Fruit fly (Drosophila melanogaster) whole organism, embryonic: ENCODE results near the gene CG9044.
A peak's percentile ranks its signal among the peaks of the same experiment; 100 is the strongest.

ENCODE experiments used
- ATbp ChIP-seq: fragments of 200-800 bp; sonication (Bioruptor generic); optimal IDR thresholded peaks from 2 replicates; lab custom pipeline; 2017; ENCODE audit warnings: missing biosample characterization, mild to moderate bottlenecking, missing genetic modification characterization, missing genetic modification reagents
- Awh ChIP-seq: fragments of 200-800 bp; sonication (Bioruptor generic); IDR thresholded peaks from 2 replicates; pipeline ENCODE4, ENCODE4 v1.3.6; 2022; ENCODE audit warnings: missing biosample characterization, missing genetic modification characterization
- CG10462 ChIP-seq: fragments of 200-800 bp; sonication (Bioruptor generic); optimal IDR thresholded peaks from 2 replicates; lab custom pipeline; 2016; ENCODE audit warnings: missing biosample characterization, missing genetic modification characterization
- CG10959 ChIP-seq: fragments of 200-800 bp; sonication (Bioruptor generic); IDR thresholded peaks from 2 replicates; pipeline ENCODE4 v1.3.6; 2022; ENCODE audit warnings: missing biosample characterization, missing genetic modification characterization
- CG12155 ChIP-seq: fragments of 200-800 bp; sonication (Bioruptor generic); optimal IDR thresholded peaks from 3 replicates; lab custom pipeline; 2016; ENCODE audit warnings: missing biosample characterization, missing genetic modification characterization
- CG12659 ChIP-seq: fragments of 200-800 bp; sonication (Bioruptor generic); optimal IDR thresholded peaks from 3 replicates; lab custom pipeline; 2017; ENCODE audit warnings: mild to moderate bottlenecking, missing biosample characterization, missing genetic modification reagents, missing genetic modification characterization
- CG13424 ChIP-seq: fragments of 200-800 bp; sonication (Bioruptor generic); optimal IDR thresholded peaks from 2 replicates; lab custom pipeline; 2019; ENCODE audit warnings: missing biosample characterization, mild to moderate bottlenecking, missing genetic modification characterization, moderate library complexity
- CG14441 ChIP-seq: fragments of 200-800 bp; sonication (Bioruptor generic); IDR thresholded peaks from 2 replicates; pipeline ENCODE4 v1.3.6; 2022; ENCODE audit warnings: missing biosample characterization, missing genetic modification characterization
- CG14667 ChIP-seq: fragments of 200-800 bp; sonication (Bioruptor generic); IDR thresholded peaks from 2 replicates; pipeline ENCODE4 v1.3.6; 2022; ENCODE audit warnings: missing biosample characterization, missing genetic modification characterization
- CG1603 ChIP-seq: fragments of 200-800 bp; sonication (Bioruptor generic); optimal IDR thresholded peaks from 2 replicates; lab custom pipeline; 2019; ENCODE audit warnings: missing biosample characterization, mild to moderate bottlenecking, missing genetic modification characterization, moderate library complexity
- CG1647 ChIP-seq: fragments of 200-800 bp; sonication (Bioruptor generic); optimal IDR thresholded peaks from 3 replicates; lab custom pipeline; 2016; ENCODE audit warnings: missing biosample characterization, missing genetic modification characterization
- CG17359 ChIP-seq: fragments of 200-800 bp; sonication (Bioruptor generic); optimal IDR thresholded peaks from 3 replicates; lab custom pipeline; 2018; ENCODE audit warnings: missing biosample characterization, mild to moderate bottlenecking, missing genetic modification characterization, moderate library complexity
- CG17829 ChIP-seq: fragments of 200-800 bp; optimal IDR thresholded peaks from 2 replicates; lab custom pipeline; 2019; ENCODE audit warnings: missing biosample characterization, mild to moderate bottlenecking, missing genetic modification characterization, moderate library complexity
- CG18262 ChIP-seq: fragments of 200-800 bp; optimal IDR thresholded peaks from 3 replicates; lab custom pipeline; 2019; ENCODE audit warnings: missing biosample characterization, mild to moderate bottlenecking, missing genetic modification characterization, moderate library complexity
- CG18599 ChIP-seq: fragments of 200-800 bp; sonication (Bioruptor generic); optimal IDR thresholded peaks from 3 replicates; lab custom pipeline; 2017; ENCODE audit warnings: missing biosample characterization, missing genetic modification characterization, mild to moderate bottlenecking, moderate library complexity, missing genetic modification reagents
- CG32772 ChIP-seq: fragments of 200-800 bp; sonication (Bioruptor generic); IDR thresholded peaks from 2 replicates; pipeline ENCODE4 v1.3.6; 2022; ENCODE audit warnings: missing biosample characterization, missing genetic modification characterization
- CG6272 ChIP-seq: fragments of 200-800 bp; sonication (Bioruptor generic); IDR thresholded peaks from 2 replicates; pipeline ENCODE4 v1.3.6; 2022; ENCODE audit warnings: missing biosample characterization, missing genetic modification characterization
- CG7271 ChIP-seq: fragments of 200-800 bp; sonication (Bioruptor generic); optimal IDR thresholded peaks from 2 replicates; lab custom pipeline; 2018; ENCODE audit warnings: missing biosample characterization, mild to moderate bottlenecking, missing genetic modification characterization, moderate library complexity
- CG8281 ChIP-seq: fragments of 200-800 bp; sonication (Bioruptor generic); optimal IDR thresholded peaks from 2 replicates; lab custom pipeline; 2018; ENCODE audit warnings: missing biosample characterization, mild to moderate bottlenecking, missing genetic modification characterization, moderate library complexity
- CG9817 ChIP-seq: fragments of 200-800 bp; sonication (Bioruptor generic); optimal IDR thresholded peaks from 2 replicates; lab custom pipeline; 2018; ENCODE audit warnings: missing biosample characterization, mild to moderate bottlenecking, missing genetic modification characterization, moderate library complexity
- Camta ChIP-seq: fragments of 200-800 bp; sonication (Bioruptor generic); optimal IDR thresholded peaks from 2 replicates; lab custom pipeline; 2016; ENCODE audit warnings: missing biosample characterization, missing genetic modification characterization
- CrebB ChIP-seq: fragments of 200-800 bp; sonication (Bioruptor generic); optimal IDR thresholded peaks from 3 replicates; lab custom pipeline; 2018; ENCODE audit warnings: missing biosample characterization, mild to moderate bottlenecking, missing genetic modification characterization
- D ChIP-seq, 2 experiments: fragments of 200-800 bp in 1 of 2; fragments of >200 bp in 1 of 2; sonication (Bioruptor generic) in 1 of 2; optimal IDR thresholded peaks; 2 replicates in 1 of 2; 3 replicates in 1 of 2; lab custom pipeline; 2017; ENCODE audit warnings: mild to moderate bottlenecking in 1 of 2, missing biosample characterization in 1 of 2, missing genetic modification characterization in 1 of 2, missing genetic modification reagents in 1 of 2
- HLH54F ChIP-seq: fragments of 200-800 bp; sonication (Bioruptor generic); optimal IDR thresholded peaks from 3 replicates; lab custom pipeline; 2016; ENCODE audit warnings: missing biosample characterization, missing genetic modification characterization
- HmgZ ChIP-seq: fragments of 200-800 bp; sonication (Bioruptor generic); optimal IDR thresholded peaks from 2 replicates; lab custom pipeline; 2018; ENCODE audit warnings: missing biosample characterization, mild to moderate bottlenecking, missing genetic modification characterization
- Hmr ChIP-seq: fragments of 200-800 bp; sonication (Bioruptor generic); optimal IDR thresholded peaks from 3 replicates; lab custom pipeline; 2017; ENCODE audit warnings: mild to moderate bottlenecking, missing biosample characterization, missing genetic modification reagents, missing genetic modification characterization
- Jarid2 ChIP-seq: fragments of 200-800 bp; sonication (Bioruptor generic); optimal IDR thresholded peaks from 3 replicates; lab custom pipeline; 2017; ENCODE audit warnings: mild to moderate bottlenecking, missing biosample characterization, missing genetic modification reagents, missing genetic modification characterization
- NC2β ChIP-seq: fragments of 200-800 bp; sonication (Bioruptor generic); optimal IDR thresholded peaks from 2 replicates; lab custom pipeline; 2016; ENCODE audit warnings: missing biosample characterization, missing genetic modification characterization
- Neu2 ChIP-seq: fragments of 200-800 bp; sonication (Bioruptor generic); optimal IDR thresholded peaks from 3 replicates; lab custom pipeline; 2016; ENCODE audit warnings: missing biosample characterization, missing genetic modification characterization, borderline replicate concordance
- Scr ChIP-seq: fragments of 200-800 bp; sonication (Bioruptor generic); IDR thresholded peaks from 2 replicates; pipeline ENCODE4 v1.3.6; 2022; ENCODE audit warnings: missing biosample characterization, missing genetic modification characterization; ENCODE audit not compliant: partially characterized antibody
- Taf1 ChIP-seq: fragments of 200-800 bp; sonication (Bioruptor generic); IDR thresholded peaks from 2 replicates; pipeline ENCODE4 v1.3.6; 2022; ENCODE audit warnings: missing biosample characterization, missing genetic modification characterization
- Usf ChIP-seq: fragments of 200-800 bp; sonication (Bioruptor generic); optimal IDR thresholded peaks from 2 replicates; lab custom pipeline; 2017; ENCODE audit warnings: missing genotype, missing biosample characterization, missing genetic modification characterization
- Vsx1 ChIP-seq: fragments of 200-800 bp; sonication (Bioruptor generic); optimal IDR thresholded peaks from 2 replicates; lab custom pipeline; 2017; ENCODE audit warnings: missing biosample characterization, mild to moderate bottlenecking, missing genetic modification characterization, missing genetic modification reagents
- bowl ChIP-seq: fragments of 200-800 bp; sonication (Bioruptor generic); IDR thresholded peaks from 2 replicates; pipeline ENCODE4 v1.3.6; 2022; ENCODE audit warnings: missing biosample characterization, missing genetic modification characterization
- corto ChIP-seq: fragments of 200-800 bp; sonication (Bioruptor generic); optimal IDR thresholded peaks from 2 replicates; lab custom pipeline; 2016; ENCODE audit warnings: missing biosample characterization, mild to moderate bottlenecking, missing genetic modification characterization, moderate library complexity
- crc ChIP-seq: fragments of 200-800 bp; sonication (Bioruptor generic); optimal IDR thresholded peaks from 2 replicates; lab custom pipeline; 2016; ENCODE audit warnings: missing biosample characterization, missing genetic modification characterization
- da ChIP-seq: fragments of 200-800 bp; sonication (Bioruptor generic); optimal IDR thresholded peaks from 2 replicates; lab custom pipeline; 2016; ENCODE audit warnings: missing biosample characterization, missing genetic modification characterization
- dan ChIP-seq: fragments of 200-800 bp; sonication (Bioruptor generic); IDR thresholded peaks from 2 replicates; pipeline ENCODE4 v1.3.6; 2022; ENCODE audit warnings: missing biosample characterization, missing genetic modification characterization
- fd96Cb ChIP-seq: fragments of 200-800 bp; sonication (Bioruptor generic); optimal IDR thresholded peaks from 2 replicates; lab custom pipeline; 2018; ENCODE audit warnings: missing biosample characterization, mild to moderate bottlenecking, missing genetic modification characterization, moderate library complexity
- fu2 ChIP-seq: fragments of 200-800 bp; sonication (Bioruptor generic); optimal IDR thresholded peaks from 2 replicates; lab custom pipeline; 2016; ENCODE audit warnings: missing biosample characterization, missing genetic modification characterization
- h ChIP-seq: fragments of >200 bp; optimal IDR thresholded peaks from 2 replicates; lab custom pipeline; 2017
- her ChIP-seq: fragments of 200-800 bp; sonication (Bioruptor generic); optimal IDR thresholded peaks from 2 replicates; lab custom pipeline; 2016; ENCODE audit warnings: missing biosample characterization, missing genetic modification characterization
- jigr1 ChIP-seq: fragments of 200-800 bp; sonication (Bioruptor generic); IDR thresholded peaks from 3 replicates; pipeline ENCODE4 v1.3.6; 2022; ENCODE audit warnings: missing biosample characterization, missing genetic modification characterization
- kah ChIP-seq: fragments of 200-800 bp; sonication (Bioruptor generic); optimal IDR thresholded peaks from 2 replicates; lab custom pipeline; 2018; ENCODE audit warnings: missing biosample characterization, mild to moderate bottlenecking, missing genetic modification characterization
- lilli ChIP-seq: fragments of 200-800 bp; sonication (Bioruptor generic); optimal IDR thresholded peaks from 3 replicates; lab custom pipeline; 2016; ENCODE audit warnings: missing biosample characterization, missing genetic modification characterization
- nerfin-1 ChIP-seq: fragments of 200-800 bp; sonication (Bioruptor generic); optimal IDR thresholded peaks from 3 replicates; lab custom pipeline; 2019; ENCODE audit warnings: missing biosample characterization, mild to moderate bottlenecking, missing genetic modification characterization, moderate library complexity
- nerfin-2 ChIP-seq: fragments of 200-800 bp; sonication (Bioruptor generic); IDR thresholded peaks from 2 replicates; pipeline ENCODE4 v1.3.6; 2022; ENCODE audit warnings: missing biosample characterization, missing genetic modification characterization; ENCODE audit not compliant: partially characterized antibody
- seq ChIP-seq: fragments of 200-800 bp; sonication (Bioruptor generic); IDR thresholded peaks from 2 replicates; pipeline ENCODE4 v1.3.6; 2022; ENCODE audit warnings: missing biosample characterization, missing genetic modification characterization
- trem ChIP-seq: fragments of 200-800 bp; optimal IDR thresholded peaks from 3 replicates; lab custom pipeline; 2019; ENCODE audit warnings: missing biosample characterization, mild to moderate bottlenecking, missing genetic modification characterization, moderate library complexity
- zen2 ChIP-seq: fragments of 200-800 bp; sonication (Bioruptor generic); IDR thresholded peaks from 3 replicates; pipeline ENCODE4 v1.3.6; 2022; ENCODE audit warnings: missing biosample characterization, missing genetic modification characterization; ENCODE audit not compliant: partially characterized antibody

Gene CG9044

DNA sequence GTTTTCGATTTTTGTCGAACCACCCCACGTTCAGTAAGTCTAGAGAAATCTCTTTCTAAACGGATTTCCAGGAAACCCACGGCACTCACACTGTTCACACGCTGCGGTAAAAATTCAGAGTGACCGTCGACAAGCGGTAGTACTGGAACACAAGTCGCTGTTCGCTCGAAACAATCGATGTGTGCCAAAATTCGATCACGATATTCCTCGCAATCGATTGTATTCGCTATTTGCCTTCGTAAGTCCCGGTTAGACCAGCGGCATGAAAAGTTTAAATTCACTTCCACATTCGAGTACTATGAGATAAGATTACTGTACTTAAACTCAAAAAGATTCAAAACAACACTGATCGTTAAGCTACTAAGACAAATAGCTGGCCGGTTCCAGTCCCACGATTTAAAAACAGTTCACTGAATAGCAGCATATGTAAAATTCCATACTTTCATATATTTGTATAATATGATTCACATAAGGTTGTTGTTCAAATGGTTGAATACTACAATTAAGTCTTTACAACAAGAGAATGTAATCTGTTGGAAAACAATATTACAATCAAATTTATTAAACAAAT, 31.7 kb downstream of the CG9044 start, which contains the start of gene chic (continued):
- TF ChIP-seq CG6272 (GFP tag; lab: Robert Waterston, UW) (0 out of 2 replicates have a peak, but pooled peaks have one; percentile 10), jigr1 (no peak), Usf (GFP tag; lab: Kevin White, UChicago) (no peak), CG13424 (tag; lab: Kevin White, UChicago) (peak; percentile 37), Hmr (GFP tag; lab: Kevin White, UChicago) (peak; percentile 34), crc (GFP tag; lab: Kevin White, UChicago) (peak; percentile 6), Scr (GFP tag; lab: Robert Waterston, UW) (no peak), CG1603 (tag; lab: Kevin White, UChicago) (peak; percentile 73), lilli (GFP tag; lab: Kevin White, UChicago) (peak; percentile 17), CG7271 (tag; lab: Kevin White, UChicago) (no peak), Vsx1 (GFP tag; lab: Kevin White, UChicago) (no peak), D (optimal IDR thresholded peaks at IDR 0.05; lab: Kevin White, UChicago) (no peak), D (GFP tag; optimal IDR thresholded peaks at IDR 0.05; lab: Kevin White, UChicago) (no peak), corto (no peak), CG14441 (no peak), trem (tag; lab: Kevin White, UChicago) (peak; percentile 41), CG17829 (peak; percentile 21), dan (GFP tag; lab: Robert Waterston, UW) (no peak), CG18599 (GFP tag; lab: Kevin White, UChicago) (peak; percentile 16), CG1647 (GFP tag; lab: Kevin White, UChicago) (peak; percentile 38), h (lab: Kevin White, UChicago) (no peak), Neu2 (GFP tag; lab: Kevin White, UChicago) (no peak), ATbp (no peak), bowl (GFP tag; lab: Robert Waterston, UW) (no peak), CG32772 (no peak), NC2β (GFP tag; lab: Kevin White, UChicago) (peak; percentile 18), Taf1 (GFP tag; lab: Robert Waterston, UW) (no peak), HLH54F (no peak), her (GFP tag; lab: Kevin White, UChicago) (peak; percentile 20), CG17359 (tag; lab: Kevin White, UChicago) (no peak), CG12155 (peak; percentile 80), CG18262 (tag; lab: Kevin White, UChicago) (no peak), nerfin-2 (no peak), Jarid2 (GFP tag; lab: Kevin White, UChicago) (peak; percentile 61), CG8281 (no peak), Awh (GFP tag; lab: Robert Waterston, UW) (no peak), zen2 (no peak), CrebB (tag; lab: Kevin White, UChicago) (peak; percentile 52), HmgZ (tag; lab: Kevin White, UChicago) (peak; percentile 48), CG10959 (GFP tag; lab: Robert Waterston, UW) (no peak), CG10462 (GFP tag; lab: Kevin White, UChicago) (no peak), CG12659 (GFP tag; lab: Kevin White, UChicago) (peak; percentile 14), Camta (peak; percentile 36), nerfin-1 (tag; lab: Kevin White, UChicago) (no peak), da (no peak), CG9817 (tag; lab: Kevin White, UChicago) (peak; percentile 9), kah (no peak), fd96Cb (tag; lab: Kevin White, UChicago) (no peak), CG14667 (no peak), fu2 (GFP tag; lab: Kevin White, UChicago) (peak; percentile 0), seq (GFP tag; lab: Robert Waterston, UW) (no peak)
